Fruit fly (Drosophila melanogaster): Measurements from ENCODE around the gene CG14401.

The CG14401 gene

dm6 chr2L:20822489-20823195, 47.0 kb upstream of the CG14401 start, which contains the start of gene CG9331 (continued):
- TF ChIP-seq foxo (GFP tag; optimal IDR thresholded peaks at IDR 0.05) (no peak), Dfd (GFP tag; optimal IDR thresholded peaks at IDR 0.05) (no peak), pan (optimal IDR thresholded peaks at IDR 0.05) (no peak), Dif (GFP tag; optimal IDR thresholded peaks at IDR 0.05; ENCODE audit: partially characterized antibody) (peak; percentile 38), Jra (GFP tag; optimal IDR thresholded peaks at IDR 0.05) (no peak), sage (GFP tag; optimal IDR thresholded peaks at IDR 0.05) (no peak), dmrt93B (GFP tag; optimal IDR thresholded peaks at IDR 0.05) (no peak), CG9705 (GFP tag; optimal IDR thresholded peaks at IDR 0.05) (no peak), OdsH (GFP tag; optimal IDR thresholded peaks at IDR 0.05) (no peak), CrebA (GFP tag; optimal IDR thresholded peaks at IDR 0.05; ENCODE audit: borderline replicate concordance) (no peak), Rel (GFP tag; optimal IDR thresholded peaks at IDR 0.05) (no peak), Rel (tag; optimal IDR thresholded peaks at IDR 0.05) (peak; percentile 56), Sp1 (GFP tag; optimal IDR thresholded peaks at IDR 0.05) (no peak), Hnf4 (GFP tag; optimal IDR thresholded peaks at IDR 0.05) (no peak), HLH106 (tag; optimal IDR thresholded peaks at IDR 0.05) (no peak)

dm6 chr2L:20823196-20824105, 46.2 kb upstream of the CG14401 start:
- peak; percentile 59 for TF ChIP-seq br (GFP tag; optimal IDR thresholded peaks at IDR 0.05)
- peak; percentile 49 for TF ChIP-seq HLH106 (tag; optimal IDR thresholded peaks at IDR 0.05)
- no peak for TF ChIP-seq sv (GFP tag; optimal IDR thresholded peaks at IDR 0.05)
- peak; percentile 70 for TF ChIP-seq jim (GFP tag; optimal IDR thresholded peaks at IDR 0.05)
- no peak for TF ChIP-seq CG9705 (GFP tag; optimal IDR thresholded peaks at IDR 0.05)
- TF ChIP-seq usp (GFP tag; optimal IDR thresholded peaks at IDR 0.05): no peak
- no peak for TF ChIP-seq OdsH (GFP tag; optimal IDR thresholded peaks at IDR 0.05)
- TF ChIP-seq Vsx2 (GFP tag; optimal IDR thresholded peaks at IDR 0.05; ENCODE audit: partially characterized antibody): peak; percentile 74
- peak; percentile 48 for TF ChIP-seq woc (GFP tag; optimal IDR thresholded peaks at IDR 0.05)
- TF ChIP-seq Abd-B (GFP tag; optimal IDR thresholded peaks at IDR 0.05): no peak
- TF ChIP-seq Hr78 (GFP tag; optimal IDR thresholded peaks at IDR 0.05): no peak
- TF ChIP-seq GATAd (GFP tag; optimal IDR thresholded peaks at IDR 0.05): peak; percentile 92
- TF ChIP-seq Dif (GFP tag; optimal IDR thresholded peaks at IDR 0.05; ENCODE audit: partially characterized antibody): peak; percentile 92
- TF ChIP-seq ey (GFP tag; optimal IDR thresholded peaks at IDR 0.05): no peak
- peak; percentile 84 for TF ChIP-seq Rel (GFP tag; optimal IDR thresholded peaks at IDR 0.05)
- TF ChIP-seq Rel (tag; optimal IDR thresholded peaks at IDR 0.05): peak; percentile 100
- TF ChIP-seq dl (GFP tag; optimal IDR thresholded peaks at IDR 0.05; ENCODE audit: insufficient read depth in 1 of 2, partially characterized antibody in 2 of 2): peak; percentile 76 to 79
- TF ChIP-seq Sp1 (GFP tag; optimal IDR thresholded peaks at IDR 0.05): peak; percentile 13
- TF ChIP-seq dsf (GFP tag; optimal IDR thresholded peaks at IDR 0.05; ENCODE audit: borderline replicate concordance): no peak
- TF ChIP-seq psq (GFP tag; optimal IDR thresholded peaks at IDR 0.05): peak; percentile 13
- TF ChIP-seq rgr (GFP tag; optimal IDR thresholded peaks at IDR 0.05): peak; percentile 33
- TF ChIP-seq dmrt93B (GFP tag; optimal IDR thresholded peaks at IDR 0.05): no peak
- TF ChIP-seq CrebA (GFP tag; optimal IDR thresholded peaks at IDR 0.05; ENCODE audit: borderline replicate concordance): peak; percentile 65
- TF ChIP-seq h (GFP tag; optimal IDR thresholded peaks at IDR 0.05): peak; percentile 68
- peak; percentile 6 for TF ChIP-seq brk (GFP tag; optimal IDR thresholded peaks at IDR 0.05)
- peak; percentile 0 for TF ChIP-seq fru (GFP tag; optimal IDR thresholded peaks at IDR 0.05)
- TF ChIP-seq Hr83 (GFP tag; optimal IDR thresholded peaks at IDR 0.05; ENCODE audit: poor library complexity, severe bottlenecking): peak; percentile 33
- TF ChIP-seq lola (GFP tag; optimal IDR thresholded peaks at IDR 0.05): no peak
- peak; percentile 91 for TF ChIP-seq Myc (optimal IDR thresholded peaks at IDR 0.05)
- no peak for TF ChIP-seq N (GFP tag; optimal IDR thresholded peaks at IDR 0.05)
- TF ChIP-seq Dfd (GFP tag; optimal IDR thresholded peaks at IDR 0.05): no peak
- TF ChIP-seq Hnf4 (GFP tag; optimal IDR thresholded peaks at IDR 0.05): no peak

Measured in whole organism, wandering third instar larva.